Fruit fly (Drosophila melanogaster): ENCODE measurements around the gene CG14443.

dm6 chrX:6642593-6643257 is 9.0 kb downstream of the CG14443 start:
- TF ChIP-seq CG8478 (optimal IDR thresholded peaks at IDR 0.05) (no peak), CTCF (optimal IDR thresholded peaks at IDR 0.05) (no peak)
